Worm (Caenorhabditis elegans): ENCODE data around the gene Y54G2A.38.

Gene Y54G2A.38

ce11 chrIV:2808154-2808553 is 48.9 kb downstream of the Y54G2A.38 start (continued):
- TF ChIP-seq sdz-38 (tag; optimal IDR thresholded peaks at IDR 0.05) (no peak), mxl-1 (tag; optimal IDR thresholded peaks at IDR 0.05) (no peak), rcor-1 (GFP tag; IDR thresholded peaks at IDR 0.05) (no peak), K12H6.12 (tag; optimal IDR thresholded peaks at IDR 0.05) (peak; percentile 1), B0019.2 (GFP tag; conservative IDR thresholded peaks at IDR 0.05) (0 out of 2 replicates have a peak, but pooled peaks have one; percentile 8), hlh-12 (tag; optimal IDR thresholded peaks at IDR 0.05) (no peak), ztf-28 (GFP tag; IDR thresholded peaks at IDR 0.05) (peak; percentile 13; the same call in 1 of the 2 replicates), chd-7 (tag; optimal IDR thresholded peaks at IDR 0.05) (peak; percentile 17), B0261.1 (tag; optimal IDR thresholded peaks at IDR 0.05) (peak; percentile 70)

DNA sequence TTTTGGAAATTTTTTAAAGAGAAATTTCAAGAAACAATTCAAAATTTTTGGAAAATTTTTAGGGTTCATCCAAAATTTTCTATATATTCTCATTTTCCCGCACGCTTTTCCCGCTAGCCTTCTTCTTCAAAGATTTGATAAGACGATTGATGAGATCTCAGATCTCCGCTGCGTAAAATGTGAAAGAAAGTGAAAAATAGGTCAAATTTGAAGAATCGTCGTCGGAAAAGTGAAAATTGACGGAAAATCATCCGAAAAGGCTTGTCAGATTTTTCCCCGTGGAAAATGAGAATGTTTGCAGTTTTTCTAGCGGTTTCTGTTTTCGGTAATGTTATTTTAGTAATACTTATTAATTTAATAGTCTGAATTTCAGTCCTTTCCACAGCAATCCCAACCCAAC is 49.9 kb downstream of the Y54G2A.38 start, which contains the start of gene Y54G2A.76:
Gene Y54G2A.76 (plus strand): TSS at position 203 of the 400 bp plus-strand sequence.
- TF ChIP-seq nfyb-1 (GFP tag; IDR thresholded peaks at IDR 0.05), result no peak
